Worm (Caenorhabditis elegans) whole organism, mixed stage, embryonic: ENCODE measurements around the gene C13A2.9.

ENCODE experiments used
- ham-2 ChIP-seq: fragments of 200-800 bp; sonication (Bioruptor generic); optimal IDR thresholded peaks from 2 replicates; lab custom pipeline; 2018; ENCODE audit warnings: mild to moderate bottlenecking, missing genetic modification characterization, missing compliant biosample characterization
- lin-32 ChIP-seq: fragments of 200-800 bp; sonication (Bioruptor generic); optimal IDR thresholded peaks from 2 replicates; lab custom pipeline; 2018; ENCODE audit warnings: mild to moderate bottlenecking, missing genetic modification characterization, missing compliant biosample characterization
- mep-1 ChIP-seq: fragments of 150-350 bp; optimal IDR thresholded peaks from 2 replicates; lab custom pipeline; 2017; ENCODE audit warnings: missing biosample characterization, missing genetic modification reagents, missing genetic modification characterization, inconsistent platforms
- nhr-12 ChIP-seq: fragments of 150-350 bp; optimal IDR thresholded peaks from 2 replicates; lab custom pipeline; 2014; ENCODE audit warnings: missing biosample characterization, missing genetic modification characterization
- nhr-237 ChIP-seq: fragments of 150-350 bp; optimal IDR thresholded peaks from 2 replicates; lab custom pipeline; 2014; ENCODE audit warnings: missing biosample characterization, missing genetic modification characterization
- nhr-28 ChIP-seq: fragments of 150-350 bp; optimal IDR thresholded peaks from 2 replicates; lab custom pipeline; 2014; ENCODE audit warnings: missing biosample characterization, missing genetic modification characterization
- nhr-76 ChIP-seq: sonication (generic microtip); optimal IDR thresholded peaks from 2 replicates; lab custom pipeline; 2017; ENCODE audit warnings: missing biosample characterization, missing genetic modification characterization
- pha-4 ChIP-seq: fragments of 150-350 bp; optimal IDR thresholded peaks from 2 replicates; lab custom pipeline; 2018; ENCODE audit warnings: missing biosample characterization, missing genetic modification reagents, missing genetic modification characterization
- snpc-4 ChIP-seq: fragments of 150-350 bp; optimal IDR thresholded peaks from 2 replicates; lab custom pipeline; 2014; ENCODE audit warnings: missing biosample characterization, missing genetic modification characterization
- tbx-8 ChIP-seq: fragments of 200-800 bp; sonication (Bioruptor generic); optimal IDR thresholded peaks from 2 replicates; lab custom pipeline; 2018; ENCODE audit warnings: mild to moderate bottlenecking, missing genetic modification characterization, moderate library complexity, missing compliant biosample characterization
- unc-39 ChIP-seq: fragments of 150-350 bp; optimal IDR thresholded peaks from 2 replicates; lab custom pipeline; 2014; ENCODE audit warnings: missing biosample characterization, missing genetic modification characterization
- unc-62 ChIP-seq: fragments of 150-350 bp; optimal IDR thresholded peaks from 2 replicates; lab custom pipeline; 2014; ENCODE audit warnings: missing biosample characterization, missing genetic modification reagents, missing genetic modification characterization
- ztf-11 ChIP-seq: fragments of 150-350 bp; optimal IDR thresholded peaks from 2 replicates; lab custom pipeline; 2014; ENCODE audit warnings: missing biosample characterization, missing genetic modification characterization

DNA sequence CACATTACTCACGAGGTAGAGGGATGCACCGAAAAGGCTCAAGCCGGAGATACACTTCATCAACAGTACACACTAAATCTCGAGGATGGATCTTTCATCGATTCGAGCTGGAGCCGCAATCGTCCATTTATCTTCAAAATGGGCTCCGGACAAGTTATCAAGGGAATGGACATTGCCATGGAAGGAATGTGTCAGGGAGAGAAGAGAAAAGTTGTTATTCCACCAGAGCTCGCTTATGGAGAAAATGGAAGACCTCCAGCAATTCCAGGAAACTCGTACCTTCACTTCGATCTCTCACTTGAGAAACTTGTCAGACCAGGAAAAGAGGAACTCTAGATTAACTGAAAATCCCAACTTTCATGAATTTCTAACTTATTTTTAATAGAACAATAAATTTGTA, 38.0 kb downstream of the C13A2.9 start:
- no peak for TF ChIP-seq nhr-28 (tag; lab: Kevin White, UChicago)
- no peak for TF ChIP-seq snpc-4
- TF ChIP-seq mep-1 = no peak
- no peak for TF ChIP-seq lin-32
- no peak for TF ChIP-seq ztf-11 (tag; lab: Kevin White, UChicago)
- no peak for TF ChIP-seq nhr-12
- no peak for TF ChIP-seq unc-62 (GFP tag; lab: Kevin White, UChicago)
- TF ChIP-seq ham-2 (GFP tag; lab: Kevin White, UChicago) = no peak
- TF ChIP-seq unc-39 (tag; lab: Kevin White, UChicago) = no peak
- TF ChIP-seq nhr-237 (tag; lab: Kevin White, UChicago) = no peak
- no peak for TF ChIP-seq pha-4 (tag; lab: Kevin White, UChicago)
- no peak for TF ChIP-seq nhr-76 (tag; lab: Kevin White, UChicago)
- TF ChIP-seq tbx-8 (GFP tag; lab: Kevin White, UChicago) = no peak
